Fruit fly (Drosophila melanogaster) whole organism: ENCODE data around the gene HisRS.

ENCODE experiments used
- CG8478 ChIP-seq: fragments of >200 bp; optimal IDR thresholded peaks from 2 replicates; lab custom pipeline; 2018; ENCODE audit warnings: inconsistent platforms
- Dll ChIP-seq: fragments of >200 bp; optimal IDR thresholded peaks from 2 replicates; lab custom pipeline; 2017
- EcR ChIP-seq, 2 experiments: fragments of >200 bp; optimal IDR thresholded peaks; 2 replicates each; lab custom pipeline; 2017; ENCODE audit warnings: missing biosample characterization in 2 of 2, missing genetic modification characterization in 2 of 2, missing genetic modification reagents in 2 of 2
- pan ChIP-seq: fragments of >200 bp; optimal IDR thresholded peaks from 2 replicates; lab custom pipeline; 2017
- psq ChIP-seq: fragments of >200 bp; optimal IDR thresholded peaks from 2 replicates; lab custom pipeline; 2017
- usp ChIP-seq: fragments of >200 bp; optimal IDR thresholded peaks from 2 replicates; lab custom pipeline; 2017; ENCODE audit warnings: missing biosample characterization, missing genetic modification characterization, mixed read lengths

Gene HisRS

dm6 chrX:18524594-18525266 is 9.5 kb downstream of the HisRS start:
- no peak for TF ChIP-seq CG8478 (lab: Kevin White, UChicago)
- no peak for TF ChIP-seq psq (lab: Kevin White, UChicago)
- TF ChIP-seq EcR (GFP tag; optimal IDR thresholded peaks at IDR 0.05; lab: Kevin White, UChicago) = no peak
- TF ChIP-seq usp (GFP tag; lab: Kevin White, UChicago) = no peak
- no peak for TF ChIP-seq Dll (lab: Kevin White, UChicago)
- TF ChIP-seq pan = no peak

- no peak for TF ChIP-seq pan
- TF ChIP-seq usp (GFP tag; lab: Kevin White, UChicago) = no peak
- no peak for TF ChIP-seq Dll (lab: Kevin White, UChicago)
- no peak for TF ChIP-seq CG8478 (lab: Kevin White, UChicago)
- TF ChIP-seq psq (lab: Kevin White, UChicago) = no peak
- TF ChIP-seq EcR (GFP tag; optimal IDR thresholded peaks at IDR 0.05; lab: Kevin White, UChicago) = no peak
These were observed 13.0 kb downstream of the HisRS start, which contains the start of the genes CG15042 and CG15047 for dm6 chrX:18528166-18528733. Gene CG15042 (minus strand): TSS chrX:18528266. Gene CG15047 (plus strand): TSS chrX:18528683.

dm6 chrX:18533308-18533707 is 18.1 kb downstream of the HisRS start:
- no peak for TF ChIP-seq EcR (GFP tag; optimal IDR thresholded peaks at IDR 0.05; lab: Kevin White, UChicago)
- no peak for TF ChIP-seq pan
- no peak for TF ChIP-seq psq (lab: Kevin White, UChicago)

- TF ChIP-seq Dll (lab: Kevin White, UChicago) = peak; percentile 80
- no peak for TF ChIP-seq psq (lab: Kevin White, UChicago)
These were observed 19.2 kb downstream of the HisRS start for dm6 chrX:18534393-18534792.

- TF ChIP-seq CG8478 (lab: Kevin White, UChicago) = no peak
- TF ChIP-seq psq (lab: Kevin White, UChicago) = no peak
- TF ChIP-seq usp (GFP tag; lab: Kevin White, UChicago) = no peak
- no peak for TF ChIP-seq pan
- TF ChIP-seq EcR (GFP tag; optimal IDR thresholded peaks at IDR 0.05; lab: Kevin White, UChicago) = no peak
- TF ChIP-seq Dll (lab: Kevin White, UChicago) = no peak
These were observed 22.0 kb downstream of the HisRS start for dm6 chrX:18537066-18537759.

dm6 chrX:18538204-18538864 is 23.1 kb downstream of the HisRS start:
- TF ChIP-seq pan = no peak
- TF ChIP-seq Dll (lab: Kevin White, UChicago) = no peak
- no peak for TF ChIP-seq usp (GFP tag; lab: Kevin White, UChicago)

dm6 chrX:18540268-18540667 is 25.0 kb downstream of the HisRS start:
- TF ChIP-seq usp (GFP tag; lab: Kevin White, UChicago) = no peak
- no peak for TF ChIP-seq EcR (GFP tag; optimal IDR thresholded peaks at IDR 0.05; lab: Kevin White, UChicago)
- TF ChIP-seq CG8478 (lab: Kevin White, UChicago) = no peak

- no peak for TF ChIP-seq CG8478 (lab: Kevin White, UChicago)
- TF ChIP-seq EcR (GFP tag; optimal IDR thresholded peaks at IDR 0.05; lab: Kevin White, UChicago) = no peak
- no peak for TF ChIP-seq pan
- no peak for TF ChIP-seq psq (lab: Kevin White, UChicago)
- no peak for TF ChIP-seq usp (GFP tag; lab: Kevin White, UChicago)
- no peak for TF ChIP-seq Dll (lab: Kevin White, UChicago)
These were observed 26.7 kb downstream of the HisRS start for dm6 chrX:18541915-18542314.

dm6 chrX:18543328-18543727 is 28.1 kb downstream of the HisRS start:
- TF ChIP-seq CG8478 (lab: Kevin White, UChicago) (no peak), EcR (GFP tag; optimal IDR thresholded peaks at IDR 0.05; lab: Kevin White, UChicago) (no peak), psq (lab: Kevin White, UChicago) (no peak), Dll (lab: Kevin White, UChicago) (no peak), pan (no peak), usp (GFP tag; lab: Kevin White, UChicago) (no peak)

- TF ChIP-seq CG8478 (lab: Kevin White, UChicago) = no peak
- no peak for TF ChIP-seq EcR (GFP tag; optimal IDR thresholded peaks at IDR 0.05; lab: Kevin White, UChicago)
- TF ChIP-seq Dll (lab: Kevin White, UChicago) = no peak
- TF ChIP-seq usp (GFP tag; lab: Kevin White, UChicago) = no peak
- TF ChIP-seq pan = no peak
- TF ChIP-seq psq (lab: Kevin White, UChicago) = no peak
These were observed 29.5 kb downstream of the HisRS start for dm6 chrX:18544732-18545131.

dm6 chrX:18545157-18545556 is 29.9 kb downstream of the HisRS start:
- TF ChIP-seq psq (lab: Kevin White, UChicago) (no peak), pan (no peak), CG8478 (lab: Kevin White, UChicago) (no peak), usp (GFP tag; lab: Kevin White, UChicago) (no peak), Dll (lab: Kevin White, UChicago) (no peak), EcR (GFP tag; optimal IDR thresholded peaks at IDR 0.05; lab: Kevin White, UChicago) (no peak)
